Worm (Caenorhabditis elegans) whole organism, L2 larva: ENCODE results near the gene F55C10.4.

Experiments used
- C34F6.9 ChIP-seq: fragments of 150-350 bp; optimal IDR thresholded peaks from 2 replicates; lab custom pipeline; 2014; ENCODE audit warnings: missing biosample characterization, missing genetic modification characterization
- F13H6.1 ChIP-seq: sonication (generic microtip); optimal IDR thresholded peaks from 2 replicates; lab custom pipeline; 2016; ENCODE audit warnings: missing genetic modification characterization, missing compliant biosample characterization
- R02D3.7 ChIP-seq: fragments of 150-350 bp; optimal IDR thresholded peaks from 2 replicates; lab custom pipeline; 2014; ENCODE audit warnings: missing biosample characterization, missing genetic modification characterization
- Y55F3AM.14 ChIP-seq: fragments of 200-800 bp; sonication (Bioruptor generic); optimal IDR thresholded peaks from 2 replicates; lab custom pipeline; 2018; ENCODE audit warnings: mild to moderate bottlenecking, missing genetic modification characterization, missing compliant biosample characterization
- ZK546.5 ChIP-seq: sonication (generic microtip); optimal IDR thresholded peaks from 2 replicates; lab custom pipeline; 2017; ENCODE audit warnings: missing biosample characterization, missing genetic modification characterization
- alr-1 ChIP-seq: fragments of 150-350 bp; optimal IDR thresholded peaks from 2 replicates; lab custom pipeline; 2014; ENCODE audit warnings: missing biosample characterization, missing genetic modification characterization
- aly-2 ChIP-seq: fragments of 150-350 bp; optimal IDR thresholded peaks from 2 replicates; lab custom pipeline; 2014; ENCODE audit warnings: missing biosample characterization, missing genetic modification characterization
- ama-1 ChIP-seq: fragments of 150-350 bp; optimal IDR thresholded peaks from 2 replicates; lab custom pipeline; 2018; ENCODE audit warnings: inconsistent platforms
- ceh-16 ChIP-seq: fragments of 150-350 bp; optimal IDR thresholded peaks from 2 replicates; lab custom pipeline; 2014; ENCODE audit warnings: missing biosample characterization, missing genetic modification characterization
- ceh-82 ChIP-seq: fragments of 150-350 bp; optimal IDR thresholded peaks from 2 replicates; lab custom pipeline; 2014; ENCODE audit warnings: missing biosample characterization, missing genetic modification characterization
- crh-2 ChIP-seq: sonication (generic microtip); optimal IDR thresholded peaks from 2 replicates; lab custom pipeline; 2017; ENCODE audit warnings: missing biosample characterization, missing genetic modification characterization
- elt-1 ChIP-seq: fragments of 150-350 bp; optimal IDR thresholded peaks from 2 replicates; lab custom pipeline; 2014; ENCODE audit warnings: missing biosample characterization, missing genetic modification characterization
- elt-3 ChIP-seq: sonication (generic microtip); optimal IDR thresholded peaks from 2 replicates; lab custom pipeline; 2017; ENCODE audit warnings: missing biosample characterization, missing genetic modification characterization
- lin-11 ChIP-seq: fragments of 150-350 bp; sonication (generic microtip); optimal IDR thresholded peaks from 2 replicates; lab custom pipeline; 2014; ENCODE audit warnings: missing biosample characterization, missing genetic modification characterization, inconsistent platforms, mixed read lengths
- mab-5 ChIP-seq: fragments of 150-350 bp; optimal IDR thresholded peaks from 2 replicates; lab custom pipeline; 2014; ENCODE audit warnings: missing biosample characterization, missing genetic modification characterization
- mdl-1 ChIP-seq, 2 experiments: fragments of 150-350 bp in 1 of 2; sonication (generic microtip) in 1 of 2; optimal IDR thresholded peaks; 2 replicates each; lab custom pipeline; 2017; ENCODE audit warnings: missing biosample characterization in 2 of 2, missing genetic modification characterization in 2 of 2
- nhr-10 ChIP-seq: sonication (generic microtip); optimal IDR thresholded peaks from 2 replicates; lab custom pipeline; 2017; ENCODE audit warnings: missing biosample characterization, missing genetic modification characterization
- nhr-11 ChIP-seq: fragments of 150-350 bp; optimal IDR thresholded peaks from 2 replicates; lab custom pipeline; 2014; ENCODE audit warnings: missing biosample characterization, missing genetic modification characterization
- nhr-129 ChIP-seq: fragments of 150-350 bp; optimal IDR thresholded peaks from 2 replicates; lab custom pipeline; 2014; ENCODE audit warnings: missing biosample characterization, missing genetic modification characterization
- nhr-21 ChIP-seq: fragments of 150-350 bp; optimal IDR thresholded peaks from 2 replicates; lab custom pipeline; 2014; ENCODE audit warnings: missing biosample characterization, missing genetic modification characterization
- nhr-23 ChIP-seq: fragments of 150-350 bp; optimal IDR thresholded peaks from 2 replicates; lab custom pipeline; 2014; ENCODE audit warnings: missing biosample characterization, missing genetic modification reagents, missing genetic modification characterization
- nhr-25 ChIP-seq: fragments of 150-350 bp; sonication (generic microtip); optimal IDR thresholded peaks from 3 replicates; lab custom pipeline; 2014; ENCODE audit warnings: missing biosample characterization, missing genetic modification characterization
- nhr-6 ChIP-seq: fragments of 150-350 bp; optimal IDR thresholded peaks from 2 replicates; lab custom pipeline; 2014; ENCODE audit warnings: missing biosample characterization, missing genetic modification characterization
- nhr-77 ChIP-seq: fragments of 150-350 bp; optimal IDR thresholded peaks from 2 replicates; lab custom pipeline; 2014; ENCODE audit warnings: missing biosample characterization, missing genetic modification characterization
- peb-1 ChIP-seq: fragments of 150-350 bp; optimal IDR thresholded peaks from 2 replicates; lab custom pipeline; 2014; ENCODE audit warnings: missing biosample characterization, missing genetic modification characterization
- sem-4 ChIP-seq: fragments of 150-350 bp; optimal IDR thresholded peaks from 2 replicates; lab custom pipeline; 2014; ENCODE audit warnings: missing biosample characterization, missing genetic modification reagents, missing genetic modification characterization
- snpc-4 ChIP-seq: fragments of 150-350 bp; optimal IDR thresholded peaks from 2 replicates; lab custom pipeline; 2014; ENCODE audit warnings: missing biosample characterization, missing genetic modification characterization
- unc-55 ChIP-seq: fragments of 150-350 bp; sonication (generic microtip); optimal IDR thresholded peaks from 3 replicates; lab custom pipeline; 2014; ENCODE audit warnings: missing biosample characterization, missing genetic modification reagents, missing genetic modification characterization
- unc-62 ChIP-seq: fragments of 150-350 bp; optimal IDR thresholded peaks from 2 replicates; lab custom pipeline; 2014; ENCODE audit warnings: missing biosample characterization, missing genetic modification reagents, missing genetic modification characterization
- ztf-1 ChIP-seq: fragments of 200-800 bp; sonication (Bioruptor generic); conservative IDR thresholded peaks from 2 replicates; pipeline ENCODE4 v1.3.6; 2022; ENCODE audit warnings: missing genetic modification characterization, missing compliant biosample characterization
- ztf-11 ChIP-seq: sonication (generic microtip); optimal IDR thresholded peaks from 2 replicates; lab custom pipeline; 2017; ENCODE audit warnings: missing biosample characterization, missing genetic modification characterization
- ztf-4 ChIP-seq: fragments of 150-350 bp; optimal IDR thresholded peaks from 2 replicates; lab custom pipeline; 2014; ENCODE audit warnings: missing biosample characterization, missing genetic modification characterization

Gene F55C10.4

DNA sequence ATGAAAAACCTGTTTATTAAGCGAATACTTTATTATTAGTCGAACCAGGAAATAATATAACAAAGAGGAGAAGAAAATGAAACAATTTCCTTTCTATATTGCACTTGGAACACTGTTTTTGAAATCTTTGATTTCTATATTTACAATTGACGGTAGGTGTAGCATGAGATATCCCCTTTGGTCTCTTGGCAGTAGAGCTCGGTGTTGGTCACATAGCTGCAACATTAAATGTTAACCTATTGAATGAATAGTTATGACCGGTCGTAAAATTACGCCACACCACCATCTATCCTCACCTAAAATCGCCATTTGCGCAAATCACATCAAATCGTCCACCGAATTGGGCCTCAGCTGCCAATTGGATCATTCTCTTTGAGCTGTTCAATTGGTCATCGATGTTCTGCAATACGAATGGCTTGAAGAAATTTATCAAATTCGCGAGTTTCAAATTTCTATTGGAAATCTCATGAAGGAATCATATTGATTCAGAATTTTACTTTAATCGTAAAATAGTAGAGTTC is 41.7 kb upstream of the F55C10.4 start:
- no peak for TF ChIP-seq nhr-77
- no peak for TF ChIP-seq ama-1 (lab: Kevin White, UChicago)
- TF ChIP-seq ztf-1, result no peak
- no peak for TF ChIP-seq nhr-25 (tag; lab: Kevin White, UChicago)
- TF ChIP-seq nhr-129, result no peak

DNA sequence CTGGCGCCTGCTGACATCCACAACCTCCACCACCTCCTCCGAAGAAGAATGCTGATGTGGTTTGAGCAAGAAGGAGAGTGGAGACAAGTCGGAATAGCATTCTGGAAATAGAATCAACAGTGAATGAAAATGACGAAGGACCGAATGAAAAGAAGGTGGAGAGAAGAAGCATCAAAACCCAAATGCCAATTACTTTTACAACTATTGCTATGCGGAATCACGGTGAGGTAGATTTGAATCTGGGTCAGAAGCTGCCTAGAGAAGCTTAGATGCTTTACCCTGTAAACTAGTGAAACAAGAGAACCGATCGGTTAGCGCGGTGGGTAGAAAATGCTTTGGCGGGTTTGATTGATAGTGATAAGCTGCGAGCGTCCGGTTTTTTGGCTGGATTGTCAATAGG is 39.6 kb upstream of the F55C10.4 start, which contains the start of gene grl-7:
Gene grl-7, minus strand, starts transcription at position 101 of the 400 bp plus-strand sequence.
- no peak for TF ChIP-seq aly-2 (tag; lab: Kevin White, UChicago)

DNA sequence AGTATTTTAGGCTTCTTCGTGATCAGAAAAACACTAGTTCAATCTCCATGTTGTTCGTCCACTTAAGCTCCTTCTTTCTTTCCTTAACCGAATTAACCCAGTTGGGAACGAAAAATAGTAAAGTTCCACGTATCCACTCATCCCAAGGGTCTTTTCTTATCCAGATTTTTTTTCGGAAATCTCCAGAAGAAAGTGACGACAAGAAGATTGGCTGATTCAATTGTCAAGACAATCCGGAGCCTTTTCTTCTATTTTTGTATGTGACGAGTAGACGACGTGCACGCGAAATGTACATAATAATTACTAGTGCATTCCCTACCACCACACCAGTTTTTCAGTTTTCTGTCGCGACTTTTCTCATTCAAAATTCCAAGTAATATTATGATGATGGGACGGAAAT is 35.3 kb upstream of the F55C10.4 start:
- TF ChIP-seq nhr-25 (tag; lab: Kevin White, UChicago) (no peak), ztf-11 (no peak), mdl-1 (tag; optimal IDR thresholded peaks at IDR 0.05; lab: Kevin White, UChicago) (no peak), nhr-10 (tag; lab: Kevin White, UChicago) (no peak), ceh-82 (tag; lab: Kevin White, UChicago) (no peak), lin-11 (tag; lab: Kevin White, UChicago) (no peak), elt-1 (no peak), crh-2 (tag; lab: Kevin White, UChicago) (no peak), alr-1 (tag; lab: Kevin White, UChicago) (no peak), R02D3.7 (tag; lab: Kevin White, UChicago) (no peak), ztf-4 (tag; lab: Kevin White, UChicago) (no peak), snpc-4 (no peak), sem-4 (no peak)

DNA sequence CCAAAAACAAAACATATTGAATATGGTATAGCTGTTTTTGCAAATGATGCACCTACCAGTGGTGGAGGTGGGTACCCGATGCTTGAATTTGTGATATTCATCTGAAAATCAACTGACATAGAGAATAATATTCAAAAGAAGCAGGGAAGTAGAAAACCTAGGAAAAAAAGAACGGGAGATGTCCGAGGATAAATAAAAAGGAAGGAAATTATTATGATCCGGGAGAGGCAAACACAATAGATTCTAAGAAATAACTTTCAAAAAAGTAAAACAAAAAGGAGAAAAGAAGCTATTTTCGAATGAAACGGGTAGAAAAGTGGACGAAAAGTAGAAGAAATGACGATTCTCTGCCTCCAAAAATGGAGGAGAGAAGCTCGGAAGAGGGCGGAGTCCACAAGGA is 33.6 kb upstream of the F55C10.4 start, which contains the start of gene npr-25:
Gene npr-25, minus strand, starts transcription at position 101 of the 400 bp plus-strand sequence.
- TF ChIP-seq elt-3 (tag; lab: Kevin White, UChicago) (no peak), nhr-23 (tag; lab: Kevin White, UChicago) (no peak), ZK546.5 (tag; lab: Kevin White, UChicago) (no peak), ceh-16 (tag; lab: Kevin White, UChicago) (no peak)

DNA sequence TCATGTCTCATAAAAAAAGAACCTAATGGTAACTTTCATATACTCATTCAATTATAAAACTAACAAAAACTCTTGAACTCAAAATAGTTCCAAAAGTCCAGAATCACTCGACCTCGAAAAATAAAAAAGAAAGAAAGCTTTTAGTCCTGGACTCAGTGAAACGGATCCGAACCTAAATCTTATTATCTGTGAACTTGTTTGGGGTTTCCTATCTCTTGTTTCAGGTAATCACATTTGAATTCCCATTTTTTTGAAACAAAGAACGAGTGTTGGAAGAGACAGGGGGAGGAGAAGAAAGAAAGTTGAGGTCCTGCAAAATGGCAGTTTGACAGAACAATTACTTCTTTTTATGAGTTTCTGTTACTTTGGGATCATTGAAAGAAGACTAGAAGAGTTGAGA is 32.3 kb upstream of the F55C10.4 start:
- no peak for TF ChIP-seq nhr-21 (tag; lab: Kevin White, UChicago)
- TF ChIP-seq nhr-11, result no peak
- TF ChIP-seq C34F6.9 (tag; lab: Kevin White, UChicago), result no peak
- TF ChIP-seq mdl-1 (tag; optimal IDR thresholded peaks at IDR 0.05; lab: Kevin White, UChicago), result no peak
- no peak for TF ChIP-seq lin-11 (tag; lab: Kevin White, UChicago)
- no peak for TF ChIP-seq unc-55

DNA sequence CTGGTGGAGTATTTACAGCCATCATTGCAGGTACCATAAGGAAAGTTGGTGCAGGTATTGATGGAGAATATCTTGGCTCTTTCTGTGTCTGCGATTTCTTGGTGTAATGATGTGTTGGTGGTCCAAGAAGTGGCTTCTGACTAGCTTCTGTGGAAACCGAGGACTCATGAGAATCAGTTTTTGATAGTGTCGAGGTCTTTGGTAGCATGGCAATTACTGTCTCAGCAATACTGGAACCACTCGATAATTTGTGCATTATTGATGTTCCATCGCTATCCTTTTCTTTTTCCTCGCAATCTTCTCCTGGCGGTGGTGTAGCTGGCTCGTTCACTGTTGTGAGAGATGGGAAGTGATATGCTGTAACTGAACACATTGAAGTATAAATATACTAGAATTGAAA is 23.0 kb upstream of the F55C10.4 start:
- TF ChIP-seq nhr-21 (tag; lab: Kevin White, UChicago) (no peak), R02D3.7 (tag; lab: Kevin White, UChicago) (no peak), unc-62 (GFP tag; lab: Kevin White, UChicago) (no peak), snpc-4 (no peak), nhr-23 (tag; lab: Kevin White, UChicago) (no peak), Y55F3AM.14 (no peak)

DNA sequence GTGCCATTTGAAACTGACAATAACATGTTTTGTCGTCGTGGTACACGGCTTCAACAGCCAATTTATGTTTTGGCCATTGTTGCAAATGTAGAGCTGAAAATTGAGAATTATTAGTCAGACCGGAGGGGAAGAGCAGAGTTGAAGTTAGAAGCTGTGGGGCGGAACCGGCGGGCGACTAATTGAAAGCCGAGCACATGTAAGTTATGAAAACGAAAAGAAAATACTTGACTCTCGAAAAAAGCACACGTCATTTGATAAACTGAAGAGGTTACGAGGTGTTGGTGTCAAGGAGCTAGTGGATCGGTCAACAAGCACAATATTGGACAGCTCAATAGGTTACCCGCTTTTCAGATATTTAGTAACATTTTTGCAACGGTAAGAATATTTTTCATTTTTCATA is 20.4 kb upstream of the F55C10.4 start, which contains the start of gene dop-5:
Gene dop-5, minus strand, starts transcription at position 101 of the 400 bp plus-strand sequence.
- TF ChIP-seq peb-1 (tag; lab: Kevin White, UChicago) (no peak), ceh-82 (tag; lab: Kevin White, UChicago) (no peak), ceh-16 (tag; lab: Kevin White, UChicago) (no peak), nhr-129 (no peak), ama-1 (lab: Kevin White, UChicago) (no peak), mab-5 (tag; lab: Kevin White, UChicago) (no peak), lin-11 (tag; lab: Kevin White, UChicago) (no peak), nhr-6 (tag; lab: Kevin White, UChicago) (no peak), unc-55 (no peak), Y55F3AM.14 (no peak), nhr-23 (tag; lab: Kevin White, UChicago) (no peak), nhr-25 (tag; lab: Kevin White, UChicago) (no peak), F13H6.1 (no peak), sem-4 (no peak), R02D3.7 (tag; lab: Kevin White, UChicago) (no peak), elt-3 (tag; lab: Kevin White, UChicago) (no peak), aly-2 (tag; lab: Kevin White, UChicago) (no peak)
- TF ChIP-seq, all 48 proteins: peak for 0
